Fruit fly (Drosophila melanogaster): ENCODE measurements around the gene Trhn.
A peak's percentile ranks its signal among the peaks of the same experiment; 100 is the strongest.

Trhn gene

DNA sequence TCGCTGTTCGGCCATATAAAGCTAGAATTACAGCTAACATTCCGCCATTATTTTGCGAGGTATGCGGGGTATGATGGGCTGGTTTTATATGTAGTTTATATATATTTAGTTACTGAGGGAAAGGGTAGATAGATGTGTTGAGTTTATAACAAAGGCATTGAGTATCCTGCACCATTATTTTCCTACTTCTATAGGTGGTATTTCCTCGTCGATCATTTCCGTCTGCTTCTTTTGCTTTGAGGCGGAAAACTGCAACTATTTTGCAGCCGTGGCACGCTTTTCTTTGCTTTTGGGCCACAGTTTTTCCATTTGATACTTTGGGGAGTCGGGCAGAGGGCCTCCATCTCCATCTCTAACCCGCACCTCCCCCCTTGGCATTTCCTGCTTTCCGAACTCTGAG, 43.7 kb downstream of the Trhn start (continued):
- TF ChIP-seq fd85E (GFP tag; optimal IDR thresholded peaks at IDR 0.05), result no peak
- TF ChIP-seq Sox14 (GFP tag; optimal IDR thresholded peaks at IDR 0.05), result no peak
- no peak for TF ChIP-seq CG1621 (tag; optimal IDR thresholded peaks at IDR 0.05)
- TF ChIP-seq dsx (GFP tag; optimal IDR thresholded peaks at IDR 0.05; ENCODE audit: poor library complexity, severe bottlenecking), result no peak
- TF ChIP-seq OdsH (GFP tag; optimal IDR thresholded peaks at IDR 0.05), result peak; percentile 20
- TF ChIP-seq pdm3 (GFP tag; optimal IDR thresholded peaks at IDR 0.05), result peak; percentile 6
- no peak for TF ChIP-seq svp (GFP tag)
- peak; percentile 8 for TF ChIP-seq Smox (GFP tag; optimal IDR thresholded peaks at IDR 0.05)
- TF ChIP-seq Eip93F (GFP tag; optimal IDR thresholded peaks at IDR 0.05), result no peak
- TF ChIP-seq spab (GFP tag; optimal IDR thresholded peaks at IDR 0.05), result no peak
- peak; percentile 39 for TF ChIP-seq Hr4 (GFP tag; optimal IDR thresholded peaks at IDR 0.05)
- no peak for TF ChIP-seq cyc (GFP tag; optimal IDR thresholded peaks at IDR 0.05)
- no peak for TF ChIP-seq Eip75B (GFP tag; optimal IDR thresholded peaks at IDR 0.05)
- TF ChIP-seq CG11294 (GFP tag; IDR thresholded peaks at IDR 0.05), result no peak
- TF ChIP-seq Gug (GFP tag; IDR thresholded peaks at IDR 0.05), result no peak
- peak; percentile 5 for TF ChIP-seq achi (GFP tag; optimal IDR thresholded peaks at IDR 0.05)

DNA sequence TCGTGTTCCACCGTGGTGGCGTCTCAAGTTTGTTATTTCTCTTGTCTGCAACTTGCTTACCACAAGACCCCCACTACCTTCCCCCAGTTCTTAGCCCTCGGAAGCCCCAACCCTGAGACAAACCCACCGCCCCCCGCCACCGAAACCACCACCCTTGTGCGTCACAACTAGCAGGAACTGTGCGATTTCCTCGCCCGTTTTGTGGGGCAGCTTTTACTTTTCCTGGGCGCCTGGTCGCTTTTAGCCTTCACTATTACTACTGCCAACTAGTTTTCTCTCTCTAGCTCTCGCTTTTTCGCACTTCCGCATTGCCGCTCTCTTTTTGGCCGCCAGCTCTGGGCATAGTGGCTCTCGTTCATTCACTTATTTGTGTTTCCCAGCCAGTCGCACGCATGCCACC, 46.5 kb downstream of the Trhn start:
- no peak for TF ChIP-seq Sox102F (GFP tag; optimal IDR thresholded peaks at IDR 0.05)
- no peak for TF ChIP-seq OdsH (GFP tag; optimal IDR thresholded peaks at IDR 0.05)
- no peak for TF ChIP-seq Smox (GFP tag; optimal IDR thresholded peaks at IDR 0.05)
- TF ChIP-seq Hr4 (GFP tag; optimal IDR thresholded peaks at IDR 0.05), result no peak
- no peak for TF ChIP-seq Eip78C (GFP tag)
- TF ChIP-seq CG11294 (GFP tag; IDR thresholded peaks at IDR 0.05), result no peak
- no peak for TF ChIP-seq vri (GFP tag; optimal IDR thresholded peaks at IDR 0.05)
- no peak for TF ChIP-seq CG11762 (GFP tag; optimal IDR thresholded peaks at IDR 0.05; ENCODE audit: insufficient read depth)
- TF ChIP-seq dac (GFP tag; optimal IDR thresholded peaks at IDR 0.05), result no peak
- no peak for TF ChIP-seq CG6854 (GFP tag; optimal IDR thresholded peaks at IDR 0.05)
- no peak for TF ChIP-seq CG15336 (GFP tag; IDR thresholded peaks at IDR 0.05)
- TF ChIP-seq CG10669 (GFP tag; optimal IDR thresholded peaks at IDR 0.05), result no peak
- no peak for TF ChIP-seq Sox15 (GFP tag; optimal IDR thresholded peaks at IDR 0.05)
- no peak for TF ChIP-seq CG34406 (GFP tag; optimal IDR thresholded peaks at IDR 0.05)
- no peak for TF ChIP-seq CG6792 (GFP tag; optimal IDR thresholded peaks at IDR 0.05)
- TF ChIP-seq achi (GFP tag; optimal IDR thresholded peaks at IDR 0.05), result no peak
- TF ChIP-seq Hr38 (GFP tag; optimal IDR thresholded peaks at IDR 0.05), result no peak
- no peak for TF ChIP-seq salr (GFP tag; optimal IDR thresholded peaks at IDR 0.05)
- no peak for TF ChIP-seq CG7368 (GFP tag; optimal IDR thresholded peaks at IDR 0.05)

DNA sequence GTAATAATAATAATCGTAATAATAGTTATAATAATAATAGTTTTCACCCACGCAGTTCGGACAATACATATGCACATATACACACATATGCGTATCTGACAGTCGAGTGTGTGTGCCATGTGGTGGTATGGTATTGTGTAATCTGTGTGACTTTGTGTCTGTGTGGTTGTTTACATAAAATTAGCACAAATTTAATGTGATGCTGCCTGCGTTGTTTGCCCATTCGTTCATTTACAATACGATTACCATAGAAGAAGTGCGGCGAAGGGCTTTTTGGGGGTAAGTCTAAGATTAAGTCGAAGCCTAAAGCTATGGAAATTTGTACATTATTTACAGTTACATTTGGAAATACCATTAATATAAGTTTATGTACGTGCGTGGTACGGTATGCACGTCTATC, 52.4 kb downstream of the Trhn start:
- TF ChIP-seq CG10631 (GFP tag; optimal IDR thresholded peaks at IDR 0.05), result no peak
- peak; percentile 77 for TF ChIP-seq fkh (GFP tag; optimal IDR thresholded peaks at IDR 0.05)
